Fruit fly (Drosophila melanogaster) whole organism, adult: ENCODE data around the gene Arp8.
A peak's percentile ranks its signal among the peaks of the same experiment; 100 is the strongest.

Source experiments
- CG11617 ChIP-seq: fragments of 200-800 bp; sonication (Bioruptor generic); optimal IDR thresholded peaks from 2 replicates; lab custom pipeline; 2017; ENCODE audit warnings: mild to moderate bottlenecking, missing biosample characterization, missing genetic modification reagents, missing genetic modification characterization
- CG12768 ChIP-seq: fragments of 200-800 bp; sonication (Bioruptor generic); optimal IDR thresholded peaks from 2 replicates; lab custom pipeline; 2017; ENCODE audit warnings: missing biosample characterization, missing genetic modification characterization, mild to moderate bottlenecking, moderate library complexity, missing genetic modification reagents
- CG14711 ChIP-seq: fragments of 200-800 bp; sonication (Bioruptor generic); optimal IDR thresholded peaks from 2 replicates; lab custom pipeline; 2018; ENCODE audit warnings: missing biosample characterization, mild to moderate bottlenecking, missing genetic modification characterization, moderate library complexity
- CG1620 ChIP-seq: fragments of 200-800 bp; sonication (Bioruptor generic); optimal IDR thresholded peaks from 2 replicates; lab custom pipeline; 2016; ENCODE audit warnings: missing biosample characterization, missing genetic modification characterization
- CG33017 ChIP-seq: fragments of 200-800 bp; sonication (Bioruptor generic); optimal IDR thresholded peaks from 2 replicates; lab custom pipeline; 2018; ENCODE audit warnings: missing biosample characterization, mild to moderate bottlenecking, missing genetic modification characterization, moderate library complexity
- CG5204 ChIP-seq: fragments of 200-800 bp; sonication (Bioruptor generic); optimal IDR thresholded peaks from 2 replicates; lab custom pipeline; 2016; ENCODE audit warnings: missing biosample characterization, missing genetic modification characterization
- CG7045 ChIP-seq: fragments of 200-800 bp; sonication (Bioruptor generic); optimal IDR thresholded peaks from 2 replicates; lab custom pipeline; 2017; ENCODE audit warnings: missing biosample characterization, mild to moderate bottlenecking, missing genetic modification characterization
- CG7101 ChIP-seq: fragments of 200-800 bp; sonication (Bioruptor generic); optimal IDR thresholded peaks from 2 replicates; lab custom pipeline; 2018; ENCODE audit warnings: missing biosample characterization, mild to moderate bottlenecking, missing genetic modification characterization, moderate library complexity
- Clk ChIP-seq: fragments of 200-800 bp; sonication (Bioruptor generic); optimal IDR thresholded peaks from 2 replicates; lab custom pipeline; 2017; ENCODE audit warnings: missing biosample characterization, missing genetic modification characterization
- Crg-1 ChIP-seq: fragments of 200-800 bp; sonication (Bioruptor generic); optimal IDR thresholded peaks from 2 replicates; lab custom pipeline; 2016; ENCODE audit warnings: missing biosample characterization, missing genetic modification characterization
- Hr96 ChIP-seq: fragments of 200-800 bp; sonication (Bioruptor generic); optimal IDR thresholded peaks from 2 replicates; lab custom pipeline; 2016; ENCODE audit warnings: missing biosample characterization, missing genetic modification characterization
- Mnt ChIP-seq: fragments of 200-800 bp; sonication (Bioruptor generic); optimal IDR thresholded peaks from 2 replicates; lab custom pipeline; 2016; ENCODE audit warnings: missing biosample characterization, mild to moderate bottlenecking, missing genetic modification characterization
- bab1 ChIP-seq: fragments of 200-800 bp; sonication (Bioruptor generic); optimal IDR thresholded peaks from 3 replicates; lab custom pipeline; 2019; ENCODE audit warnings: missing biosample characterization, mild to moderate bottlenecking, missing genetic modification characterization, moderate library complexity
- cic ChIP-seq: fragments of 200-800 bp; sonication (Bioruptor generic); optimal IDR thresholded peaks from 2 replicates; lab custom pipeline; 2017; ENCODE audit warnings: missing biosample characterization, mild to moderate bottlenecking, missing genetic modification characterization, moderate library complexity
- cnc ChIP-seq, 2 experiments: fragments of >200 bp; optimal IDR thresholded peaks; 2 replicates each; lab custom pipeline; 2017
- kay ChIP-seq: fragments of 200-800 bp; sonication (Bioruptor generic); peaks from one replicate; lab custom pipeline; 2016; ENCODE audit warnings: missing biosample characterization, missing genetic modification characterization, borderline replicate concordance
- ovo ChIP-seq: fragments of 200-800 bp; sonication (Bioruptor generic); optimal IDR thresholded peaks from 2 replicates; lab custom pipeline; 2016; ENCODE audit warnings: missing biosample characterization, missing genetic modification characterization
- pad ChIP-seq: fragments of 200-800 bp; sonication (Bioruptor generic); optimal IDR thresholded peaks from 3 replicates; lab custom pipeline; 2017; ENCODE audit warnings: missing biosample characterization, missing genetic modification characterization, mild to moderate bottlenecking, moderate library complexity, missing genetic modification reagents
- tj ChIP-seq: fragments of 200-800 bp; sonication (Bioruptor generic); optimal IDR thresholded peaks from 3 replicates; lab custom pipeline; 2017; ENCODE audit warnings: missing biosample characterization, mild to moderate bottlenecking, missing genetic modification characterization, moderate library complexity
- toe ChIP-seq: fragments of 200-800 bp; sonication (Bioruptor generic); optimal IDR thresholded peaks from 2 replicates; lab custom pipeline; 2016; ENCODE audit warnings: missing biosample characterization, missing genetic modification characterization

Arp8 gene

dm6 chrX:17881138-17882121, 20.8 kb upstream of the Arp8 start:
- TF ChIP-seq pad (GFP tag; lab: Kevin White, UChicago) (peak; percentile 45), CG12768 (GFP tag; lab: Kevin White, UChicago) (no peak), cic (GFP tag; lab: Kevin White, UChicago) (no peak), ovo (GFP tag; lab: Kevin White, UChicago) (peak; percentile 7), Hr96 (GFP tag; lab: Kevin White, UChicago) (no peak), CG14711 (tag; lab: Kevin White, UChicago) (peak; percentile 69), Crg-1 (peak; percentile 24), Mnt (peak; percentile 18), CG1620 (GFP tag; lab: Kevin White, UChicago) (peak; percentile 33), CG7101 (peak; percentile 73), kay (peak; percentile 50), CG11617 (GFP tag; lab: Kevin White, UChicago) (no peak), cnc (optimal IDR thresholded peaks at IDR 0.05; lab: Kevin White, UChicago) (no peak), Clk (GFP tag; lab: Kevin White, UChicago) (no peak), toe (GFP tag; lab: Kevin White, UChicago) (no peak), bab1 (GFP tag; lab: Kevin White, UChicago) (peak; percentile 81), CG33017 (tag; lab: Kevin White, UChicago) (peak; percentile 40), tj (peak; percentile 84), CG7045 (GFP tag; lab: Kevin White, UChicago) (no peak), CG5204 (GFP tag; lab: Kevin White, UChicago) (peak; percentile 41)

DNA sequence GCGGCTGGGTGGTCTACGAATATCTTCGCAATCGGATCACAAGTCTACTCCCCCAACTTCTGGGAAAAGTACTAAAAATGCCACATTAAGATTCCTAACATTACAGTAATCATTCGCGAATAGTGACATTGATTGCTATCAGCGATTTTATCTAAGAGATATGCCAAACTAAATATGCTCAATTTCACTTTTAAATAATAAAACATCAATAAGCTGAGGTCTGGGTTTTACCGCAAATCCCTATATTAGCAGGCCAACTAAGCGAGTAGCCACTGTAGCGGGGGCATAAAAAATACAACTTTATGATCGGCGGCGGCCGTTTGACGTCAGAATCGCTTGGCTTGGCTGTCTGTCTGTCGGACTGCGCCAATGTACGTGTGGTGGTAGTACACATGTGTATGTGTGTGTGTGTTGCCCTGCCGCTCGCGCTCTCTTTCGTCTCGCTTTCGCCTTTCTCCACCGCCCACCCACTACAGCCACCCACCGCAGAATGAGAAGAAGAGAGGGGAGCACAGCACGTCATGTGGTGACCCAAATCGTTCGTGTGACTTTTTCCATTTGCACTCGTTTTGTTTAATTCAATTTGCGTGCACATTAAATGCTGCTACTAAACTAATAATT, 19.8 kb upstream of the Arp8 start:
- peak; percentile 89 for TF ChIP-seq CG11617 (GFP tag; lab: Kevin White, UChicago)
- TF ChIP-seq CG5204 (GFP tag; lab: Kevin White, UChicago) = peak; percentile 90
- peak; percentile 90 for TF ChIP-seq toe (GFP tag; lab: Kevin White, UChicago)
- peak; percentile 89 for TF ChIP-seq CG1620 (GFP tag; lab: Kevin White, UChicago)
- TF ChIP-seq CG7045 (GFP tag; lab: Kevin White, UChicago) = peak; percentile 90
- TF ChIP-seq Crg-1 = peak; percentile 94
- peak; percentile 90 for TF ChIP-seq CG12768 (GFP tag; lab: Kevin White, UChicago)
- no peak for TF ChIP-seq cnc (optimal IDR thresholded peaks at IDR 0.05; lab: Kevin White, UChicago)
- peak; percentile 84 for TF ChIP-seq tj
- TF ChIP-seq kay = peak; percentile 85
- peak; percentile 97 for TF ChIP-seq Hr96 (GFP tag; lab: Kevin White, UChicago)
- TF ChIP-seq pad (GFP tag; lab: Kevin White, UChicago) = peak; percentile 84
- peak; percentile 87 for TF ChIP-seq bab1 (GFP tag; lab: Kevin White, UChicago)
- TF ChIP-seq CG7101 = peak; percentile 98
- peak; percentile 57 for TF ChIP-seq cic (GFP tag; lab: Kevin White, UChicago)
- TF ChIP-seq Mnt = peak; percentile 94
- peak; percentile 94 for TF ChIP-seq CG33017 (tag; lab: Kevin White, UChicago)
- peak; percentile 44 for TF ChIP-seq ovo (GFP tag; lab: Kevin White, UChicago)
- TF ChIP-seq CG14711 (tag; lab: Kevin White, UChicago) = peak; percentile 91
- peak; percentile 80 for TF ChIP-seq Clk (GFP tag; lab: Kevin White, UChicago)

DNA sequence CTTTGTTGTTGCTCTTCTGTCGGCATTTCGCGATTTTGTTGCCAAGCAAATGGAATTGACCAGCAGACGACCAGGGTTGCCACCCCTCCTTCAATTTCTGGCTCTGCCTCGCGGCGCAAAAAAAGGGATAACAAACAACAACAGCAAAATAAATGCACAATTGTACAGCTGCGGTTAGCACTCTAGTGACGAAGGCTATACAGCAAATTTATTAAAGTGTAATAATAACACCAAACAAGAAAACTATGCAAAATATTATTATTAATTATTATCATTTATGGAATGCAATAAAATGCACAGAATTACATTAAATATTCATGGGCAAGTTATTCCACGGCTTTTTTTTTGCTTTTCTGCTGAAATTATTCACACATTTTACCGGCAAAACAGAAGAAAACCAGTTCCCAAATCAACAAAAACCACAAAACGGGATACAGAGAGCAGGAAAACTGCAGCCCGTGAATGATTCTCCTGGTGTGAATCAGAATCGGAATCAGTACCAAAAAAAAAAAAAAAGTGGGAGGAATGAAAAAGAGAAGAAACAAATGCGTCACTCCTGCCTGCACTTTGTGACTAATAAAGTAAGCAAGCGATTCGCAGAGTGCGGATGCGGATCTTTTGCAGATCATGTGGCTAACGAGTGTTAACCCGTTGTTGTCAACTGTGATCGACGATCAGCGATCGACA, 18.8 kb upstream of the Arp8 start:
- TF ChIP-seq CG12768 (GFP tag; lab: Kevin White, UChicago) (no peak), kay (peak; percentile 32), CG14711 (tag; lab: Kevin White, UChicago) (peak; percentile 57), pad (GFP tag; lab: Kevin White, UChicago) (peak; percentile 16), toe (GFP tag; lab: Kevin White, UChicago) (no peak), CG1620 (GFP tag; lab: Kevin White, UChicago) (no peak), CG7101 (peak; percentile 5)

- TF ChIP-seq toe (GFP tag; lab: Kevin White, UChicago) (peak; percentile 10), ovo (GFP tag; lab: Kevin White, UChicago) (no peak), cic (GFP tag; lab: Kevin White, UChicago) (peak; percentile 46), CG33017 (tag; lab: Kevin White, UChicago) (no peak), Mnt (peak; percentile 50), kay (no peak), Hr96 (GFP tag; lab: Kevin White, UChicago) (no peak), CG14711 (tag; lab: Kevin White, UChicago) (no peak), CG11617 (GFP tag; lab: Kevin White, UChicago) (peak; percentile 3), CG5204 (GFP tag; lab: Kevin White, UChicago) (no peak), CG1620 (GFP tag; lab: Kevin White, UChicago) (no peak), pad (GFP tag; lab: Kevin White, UChicago) (no peak), CG12768 (GFP tag; lab: Kevin White, UChicago) (peak; percentile 46), bab1 (GFP tag; lab: Kevin White, UChicago) (peak; percentile 38), Clk (GFP tag; lab: Kevin White, UChicago) (no peak)
Observed at dm6 chrX:17878632-17879033, 18.0 kb upstream of the Arp8 start.
